Worm (Caenorhabditis elegans) whole organism, midembryonic: ENCODE results near the gene T25E4.1.

ENCODE experiments used
- T22C8.4 ChIP-seq: fragments of 200-800 bp; sonication (Bioruptor generic); IDR thresholded peaks from 2 replicates; pipeline ENCODE4 v1.3.6; 2022; ENCODE audit warnings: missing genetic modification characterization, missing compliant biosample characterization
- cog-1 ChIP-seq: sonication (generic microtip); optimal IDR thresholded peaks from 2 replicates; lab custom pipeline; 2016; ENCODE audit warnings: missing genetic modification characterization, missing compliant biosample characterization
- flt-1 ChIP-seq: fragments of 200-800 bp; sonication (Bioruptor generic); IDR thresholded peaks from 2 replicates; pipeline ENCODE4 v1.3.6; 2022; ENCODE audit warnings: missing genetic modification characterization, missing compliant biosample characterization
- klf-2 ChIP-seq: fragments of 200-800 bp; sonication (Bioruptor generic); conservative IDR thresholded peaks from 2 replicates; pipeline ENCODE4 v1.3.6; 2022; ENCODE audit warnings: missing genetic modification reagents, missing genetic modification characterization, missing compliant biosample characterization
- med-1 ChIP-seq: sonication (generic microtip); optimal IDR thresholded peaks from 2 replicates; lab custom pipeline; 2017; ENCODE audit warnings: missing genetic modification characterization, mild to moderate bottlenecking, missing compliant biosample characterization, antibody characterized with exemption, missing genetic modification reagents; ENCODE audit not compliant: insufficient read depth
- ref-1 ChIP-seq: fragments of 200-800 bp; sonication (Bioruptor generic); conservative IDR thresholded peaks from 2 replicates; pipeline ENCODE4 v1.3.6; 2022; ENCODE audit warnings: missing genetic modification reagents, missing genetic modification characterization, missing compliant biosample characterization
- tab-1 ChIP-seq: fragments of 200-800 bp; sonication (Bioruptor generic); IDR thresholded peaks from 2 replicates; pipeline ENCODE4 v1.3.6; 2022; ENCODE audit warnings: missing genetic modification characterization, missing compliant biosample characterization
- ztf-23 ChIP-seq: fragments of 200-800 bp; sonication (Bioruptor generic); IDR thresholded peaks from 2 replicates; pipeline ENCODE4 v1.3.6; 2022; ENCODE audit warnings: missing genetic modification reagents, missing genetic modification characterization, missing compliant biosample characterization
- ztf-29 ChIP-seq: fragments of 200-800 bp; sonication (Bioruptor generic); IDR thresholded peaks from 2 replicates; pipeline ENCODE4 v1.3.6; 2022; ENCODE audit warnings: missing genetic modification reagents, missing genetic modification characterization, missing compliant biosample characterization

Gene T25E4.1

ce11 chrII:5582309-5582708 is 4.2 kb downstream of the T25E4.1 start, which contains the start of gene T25E4.2:
T25E4.2 (minus strand) TSS chrII:5582409.
- no peak for TF ChIP-seq ztf-29 (GFP tag; lab: Robert Waterston, UW)
- TF ChIP-seq T22C8.4 (GFP tag; lab: Robert Waterston, UW), result no peak
- TF ChIP-seq klf-2 (GFP tag; lab: Robert Waterston, UW), result no peak
- no peak for TF ChIP-seq med-1 (GFP tag; lab: Kevin White, UChicago)
- TF ChIP-seq tab-1 (GFP tag; lab: Robert Waterston, UW), result no peak
- TF ChIP-seq cog-1 (tag; lab: Kevin White, UChicago), result no peak
- no peak for TF ChIP-seq ztf-23 (GFP tag; lab: Robert Waterston, UW)
- no peak for TF ChIP-seq flt-1 (GFP tag; lab: Robert Waterston, UW)
- no peak for TF ChIP-seq ref-1 (GFP tag; lab: Robert Waterston, UW)

- TF ChIP-seq ref-1 (GFP tag; lab: Robert Waterston, UW) (no peak), med-1 (GFP tag; lab: Kevin White, UChicago) (no peak), klf-2 (GFP tag; lab: Robert Waterston, UW) (no peak), ztf-23 (GFP tag; lab: Robert Waterston, UW) (no peak), cog-1 (tag; lab: Kevin White, UChicago) (no peak), flt-1 (GFP tag; lab: Robert Waterston, UW) (no peak), ztf-29 (GFP tag; lab: Robert Waterston, UW) (no peak), tab-1 (GFP tag; lab: Robert Waterston, UW) (no peak), T22C8.4 (GFP tag; lab: Robert Waterston, UW) (no peak)
Observed at ce11 chrII:5585788-5586187, 7.7 kb downstream of the T25E4.1 start, which contains the start of gene lys-8. lys-8 (plus strand) TSS chrII:5586178.

- no peak for TF ChIP-seq tab-1 (GFP tag; lab: Robert Waterston, UW)
- TF ChIP-seq ref-1 (GFP tag; lab: Robert Waterston, UW), result no peak
- TF ChIP-seq flt-1 (GFP tag; lab: Robert Waterston, UW), result no peak
- no peak for TF ChIP-seq ztf-23 (GFP tag; lab: Robert Waterston, UW)
Observed at ce11 chrII:5587794-5588193, 9.7 kb downstream of the T25E4.1 start.

DNA sequence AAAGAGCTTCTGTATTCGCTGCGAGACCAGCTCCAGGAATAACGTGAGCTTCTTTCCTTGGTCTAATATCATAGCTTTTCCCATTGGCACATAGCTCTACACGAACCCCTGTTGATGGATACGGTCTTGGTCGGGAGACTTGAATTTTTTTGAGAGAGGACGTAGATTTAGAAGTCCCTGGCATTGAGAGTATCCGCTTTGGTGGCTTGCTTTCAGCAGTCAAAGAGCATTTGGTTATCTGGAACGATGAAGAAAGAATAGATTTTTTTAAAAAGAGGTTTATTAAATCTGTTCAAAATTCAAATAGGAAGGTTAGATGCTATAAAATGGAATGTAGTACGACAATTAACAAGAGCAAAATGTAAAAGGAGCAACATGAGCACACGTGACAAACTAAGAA is 11.6 kb downstream of the T25E4.1 start, which contains the start of gene C17G10.13:
Gene C17G10.13, minus strand, starts transcription at position 101 of the 400 bp plus-strand sequence.
- TF ChIP-seq cog-1 (tag; lab: Kevin White, UChicago) (no peak), klf-2 (GFP tag; lab: Robert Waterston, UW) (no peak), ztf-23 (GFP tag; lab: Robert Waterston, UW) (no peak), ztf-29 (GFP tag; lab: Robert Waterston, UW) (no peak), ref-1 (GFP tag; lab: Robert Waterston, UW) (no peak), tab-1 (GFP tag; lab: Robert Waterston, UW) (no peak), T22C8.4 (GFP tag; lab: Robert Waterston, UW) (no peak), flt-1 (GFP tag; lab: Robert Waterston, UW) (no peak), med-1 (GFP tag; lab: Kevin White, UChicago) (no peak)

DNA sequence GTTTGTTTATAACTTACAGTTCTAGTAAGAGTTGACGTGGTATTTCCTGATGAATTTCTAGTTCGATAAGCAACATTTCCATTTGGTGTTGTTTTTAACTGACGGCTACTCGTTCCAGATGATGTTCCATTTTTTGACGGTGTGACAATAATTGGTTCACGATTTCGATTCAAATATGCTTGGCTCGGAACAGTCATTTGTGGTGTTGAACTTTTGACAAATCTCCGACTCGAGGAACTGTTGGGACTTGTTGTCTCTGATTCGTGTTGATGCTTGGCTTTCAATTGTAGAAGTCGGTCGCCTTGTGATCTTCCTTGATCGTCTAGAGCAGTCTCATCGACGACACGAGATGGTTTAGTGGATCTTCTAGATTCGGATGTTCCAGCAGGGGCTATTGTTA is 13.4 kb downstream of the T25E4.1 start:
- no peak for TF ChIP-seq T22C8.4 (GFP tag; lab: Robert Waterston, UW)
- TF ChIP-seq cog-1 (tag; lab: Kevin White, UChicago), result no peak
- TF ChIP-seq ztf-29 (GFP tag; lab: Robert Waterston, UW), result no peak
- no peak for TF ChIP-seq ztf-23 (GFP tag; lab: Robert Waterston, UW)
- TF ChIP-seq klf-2 (GFP tag; lab: Robert Waterston, UW), result no peak
- TF ChIP-seq tab-1 (GFP tag; lab: Robert Waterston, UW), result no peak
- TF ChIP-seq flt-1 (GFP tag; lab: Robert Waterston, UW), result no peak
- TF ChIP-seq ref-1 (GFP tag; lab: Robert Waterston, UW), result no peak
- TF ChIP-seq med-1 (GFP tag; lab: Kevin White, UChicago), result no peak

ce11 chrII:5592857-5593256 is 14.7 kb downstream of the T25E4.1 start:
- TF ChIP-seq ztf-23 (GFP tag; lab: Robert Waterston, UW) (no peak), ref-1 (GFP tag; lab: Robert Waterston, UW) (no peak), tab-1 (GFP tag; lab: Robert Waterston, UW) (no peak), T22C8.4 (GFP tag; lab: Robert Waterston, UW) (no peak), klf-2 (GFP tag; lab: Robert Waterston, UW) (no peak), med-1 (GFP tag; lab: Kevin White, UChicago) (no peak)

DNA sequence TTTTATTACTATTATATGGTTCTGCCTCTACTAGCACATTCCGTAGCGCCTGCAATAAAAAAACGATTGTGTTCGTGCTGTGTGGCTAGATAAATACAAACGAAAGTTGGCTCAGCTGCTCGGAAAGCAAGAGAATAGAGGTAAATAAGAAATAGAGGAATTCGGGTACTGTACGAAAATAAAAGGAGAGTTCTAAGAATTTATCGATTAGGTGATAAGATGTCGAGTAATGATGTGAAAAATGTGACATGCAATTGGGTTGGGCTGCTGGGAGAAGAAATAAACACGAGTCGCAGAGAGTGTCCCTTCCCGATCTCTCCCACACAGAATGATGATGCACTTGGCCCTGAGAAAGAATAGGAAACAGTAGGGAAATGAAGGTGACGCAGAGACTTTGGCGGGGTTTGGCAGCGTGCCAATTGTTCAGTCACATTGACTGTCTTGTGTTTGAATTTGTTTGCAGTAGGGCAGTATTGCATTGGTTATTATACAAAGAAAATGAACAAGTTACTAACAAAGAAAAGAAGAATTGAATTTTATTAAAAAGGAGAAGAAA is 15.3 kb downstream of the T25E4.1 start, which contains the start of gene cdc-14:
Gene cdc-14, minus strand, starts transcription at position 51 of the 556 bp plus-strand sequence.
- TF ChIP-seq cog-1 (tag; lab: Kevin White, UChicago) (peak; percentile 60), tab-1 (GFP tag; lab: Robert Waterston, UW) (no peak), med-1 (GFP tag; lab: Kevin White, UChicago) (no peak), ztf-29 (GFP tag; lab: Robert Waterston, UW) (no peak), ztf-23 (GFP tag; lab: Robert Waterston, UW) (0 out of 2 replicates have a peak, but pooled peaks have one; percentile 10), flt-1 (GFP tag; lab: Robert Waterston, UW) (no peak), ref-1 (GFP tag; lab: Robert Waterston, UW) (no peak), klf-2 (GFP tag; lab: Robert Waterston, UW) (no peak), T22C8.4 (GFP tag; lab: Robert Waterston, UW) (no peak)

ce11 chrII:5594210-5594764 is 16.2 kb downstream of the T25E4.1 start, which contains the start of gene ttc-4:
ttc-4 (plus strand) TSS chrII:5594714.
- TF ChIP-seq med-1 (GFP tag; lab: Kevin White, UChicago) (no peak), T22C8.4 (GFP tag; lab: Robert Waterston, UW) (no peak), klf-2 (GFP tag; lab: Robert Waterston, UW) (0 out of 2 replicates have a peak, but pooled peaks have one; percentile 44), cog-1 (tag; lab: Kevin White, UChicago) (peak; percentile 56)
